Fruit fly (Drosophila melanogaster): ENCODE data around the gene Cpr67Fa1.

Cpr67Fa1 gene

DNA sequence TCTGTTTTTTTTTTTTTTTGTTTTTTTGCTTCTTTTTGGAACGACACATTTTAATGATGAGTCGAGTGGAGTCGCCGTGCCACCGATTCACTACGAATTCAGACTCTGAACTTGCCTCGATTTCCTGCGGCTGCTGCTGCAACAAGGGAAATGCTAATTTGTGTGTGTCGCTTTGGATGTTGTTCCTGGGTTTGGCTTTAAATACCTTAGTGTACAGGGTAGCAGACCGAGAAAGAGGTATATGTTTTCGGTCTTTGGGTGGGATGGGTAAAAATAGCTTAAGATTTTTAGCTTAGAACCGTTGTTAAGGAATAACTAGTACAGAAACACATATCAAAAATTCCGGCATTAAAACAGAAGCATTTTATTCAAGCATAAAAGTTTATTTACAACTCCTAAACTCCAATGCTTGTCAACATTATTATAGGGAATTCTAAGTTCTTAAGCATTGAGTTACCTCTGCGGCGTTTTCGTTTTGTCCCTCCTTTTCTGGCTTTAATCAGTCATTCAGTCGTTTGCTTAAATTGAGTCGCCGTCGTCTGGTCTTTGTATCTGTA is 45.3 kb downstream of the Cpr67Fa1 start (continued):
- TF ChIP-seq topi (GFP tag; optimal IDR thresholded peaks at IDR 0.05): peak; percentile 51
- TF ChIP-seq Ets21C (GFP tag; optimal IDR thresholded peaks at IDR 0.05): peak; percentile 10
- TF ChIP-seq OdsH (GFP tag; optimal IDR thresholded peaks at IDR 0.05): peak; percentile 38
- TF ChIP-seq Sox15 (GFP tag; optimal IDR thresholded peaks at IDR 0.05): no peak

DNA sequence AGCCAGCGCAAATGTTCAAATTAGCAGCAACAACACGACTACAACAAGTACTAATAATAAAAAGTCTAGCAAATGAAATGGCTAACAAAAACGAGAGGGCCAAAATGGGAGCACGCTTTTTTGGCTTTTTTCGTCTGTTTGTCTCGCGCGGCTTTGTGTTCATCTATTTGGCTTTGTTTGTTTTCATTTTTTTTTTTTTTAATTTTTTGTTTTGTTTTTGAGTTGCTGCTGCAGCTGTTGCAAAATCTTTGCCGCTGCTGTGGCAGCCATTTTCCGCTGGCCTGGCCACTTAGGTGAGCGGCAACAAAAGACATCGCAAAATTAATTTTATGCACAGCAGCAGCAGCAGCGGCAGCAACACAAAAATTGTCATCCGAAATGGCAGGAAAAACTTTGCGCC is 48.3 kb downstream of the Cpr67Fa1 start:
- TF ChIP-seq Hr4 (GFP tag; optimal IDR thresholded peaks at IDR 0.05) (no peak), svp (GFP tag) (no peak), vri (GFP tag; optimal IDR thresholded peaks at IDR 0.05) (no peak), CG6792 (GFP tag; optimal IDR thresholded peaks at IDR 0.05) (no peak), fd59A (GFP tag; optimal IDR thresholded peaks at IDR 0.05) (no peak), Eip78C (GFP tag) (peak; percentile 14), CG6276 (GFP tag; optimal IDR thresholded peaks at IDR 0.05) (peak; percentile 42), net (GFP tag; optimal IDR thresholded peaks at IDR 0.05) (no peak), CG6163 (GFP tag; IDR thresholded peaks at IDR 0.05) (peak; percentile 28; the same call in 1 of the 3 replicates), Ets21C (GFP tag; optimal IDR thresholded peaks at IDR 0.05) (no peak), CG16779 (tag; optimal IDR thresholded peaks at IDR 0.05) (no peak), CG3032 (tag; optimal IDR thresholded peaks at IDR 0.05) (no peak), eg (GFP tag; IDR thresholded peaks at IDR 0.05) (peak; percentile 77), Ets96B (tag; optimal IDR thresholded peaks at IDR 0.05) (no peak), Hr39 (GFP tag; optimal IDR thresholded peaks at IDR 0.05) (no peak), CG6854 (GFP tag; optimal IDR thresholded peaks at IDR 0.05) (no peak)

All from whole organism, prepupa.